Worm (Caenorhabditis elegans) whole organism, midembryonic: ENCODE results near the gene ZK688.9.

Experiments
- T22C8.4 ChIP-seq: fragments of 200-800 bp; sonication (Bioruptor generic); IDR thresholded peaks from 2 replicates; pipeline ENCODE4 v1.3.6; 2022; ENCODE audit warnings: missing genetic modification characterization, missing compliant biosample characterization
- cog-1 ChIP-seq: sonication (generic microtip); optimal IDR thresholded peaks from 2 replicates; lab custom pipeline; 2016; ENCODE audit warnings: missing genetic modification characterization, missing compliant biosample characterization
- flt-1 ChIP-seq: fragments of 200-800 bp; sonication (Bioruptor generic); IDR thresholded peaks from 2 replicates; pipeline ENCODE4 v1.3.6; 2022; ENCODE audit warnings: missing genetic modification characterization, missing compliant biosample characterization
- klf-2 ChIP-seq: fragments of 200-800 bp; sonication (Bioruptor generic); conservative IDR thresholded peaks from 2 replicates; pipeline ENCODE4 v1.3.6; 2022; ENCODE audit warnings: missing genetic modification reagents, missing genetic modification characterization, missing compliant biosample characterization
- med-1 ChIP-seq: sonication (generic microtip); optimal IDR thresholded peaks from 2 replicates; lab custom pipeline; 2017; ENCODE audit warnings: missing genetic modification characterization, mild to moderate bottlenecking, missing compliant biosample characterization, antibody characterized with exemption, missing genetic modification reagents; ENCODE audit not compliant: insufficient read depth
- ref-1 ChIP-seq: fragments of 200-800 bp; sonication (Bioruptor generic); conservative IDR thresholded peaks from 2 replicates; pipeline ENCODE4 v1.3.6; 2022; ENCODE audit warnings: missing genetic modification reagents, missing genetic modification characterization, missing compliant biosample characterization
- tab-1 ChIP-seq: fragments of 200-800 bp; sonication (Bioruptor generic); IDR thresholded peaks from 2 replicates; pipeline ENCODE4 v1.3.6; 2022; ENCODE audit warnings: missing genetic modification characterization, missing compliant biosample characterization
- ztf-23 ChIP-seq: fragments of 200-800 bp; sonication (Bioruptor generic); IDR thresholded peaks from 2 replicates; pipeline ENCODE4 v1.3.6; 2022; ENCODE audit warnings: missing genetic modification reagents, missing genetic modification characterization, missing compliant biosample characterization
- ztf-29 ChIP-seq: fragments of 200-800 bp; sonication (Bioruptor generic); IDR thresholded peaks from 2 replicates; pipeline ENCODE4 v1.3.6; 2022; ENCODE audit warnings: missing genetic modification reagents, missing genetic modification characterization, missing compliant biosample characterization

Gene ZK688.9

ce11 chrIII:7860885-7861284 lies 21.9 kb downstream of the ZK688.9 start, which contains the start of gene cuc-1:
cuc-1 (minus strand) TSS chrIII:7860985.
- no peak for TF ChIP-seq cog-1 (tag; lab: Kevin White, UChicago)
- no peak for TF ChIP-seq T22C8.4 (GFP tag; lab: Robert Waterston, UW)
- TF ChIP-seq med-1 (GFP tag; lab: Kevin White, UChicago): no peak
- TF ChIP-seq klf-2 (GFP tag; lab: Robert Waterston, UW): no peak
- no peak for TF ChIP-seq ztf-23
- TF ChIP-seq flt-1 (GFP tag; lab: Robert Waterston, UW): no peak
- no peak for TF ChIP-seq tab-1 (GFP tag; lab: Robert Waterston, UW)
- TF ChIP-seq ztf-29 (GFP tag; lab: Robert Waterston, UW): no peak
- no peak for TF ChIP-seq ref-1 (GFP tag; lab: Robert Waterston, UW)

- TF ChIP-seq flt-1 (GFP tag; lab: Robert Waterston, UW) (no peak), med-1 (GFP tag; lab: Kevin White, UChicago) (no peak), tab-1 (GFP tag; lab: Robert Waterston, UW) (no peak), T22C8.4 (GFP tag; lab: Robert Waterston, UW) (no peak), cog-1 (tag; lab: Kevin White, UChicago) (no peak), klf-2 (GFP tag; lab: Robert Waterston, UW) (no peak), ztf-23 (no peak), ztf-29 (GFP tag; lab: Robert Waterston, UW) (no peak), ref-1 (GFP tag; lab: Robert Waterston, UW) (no peak)
These were observed 23.5 kb downstream of the ZK688.9 start, which contains the start of gene tomm-7 for ce11 chrIII:7859313-7859712. tomm-7 (plus strand) TSS chrIII:7859613.

ce11 chrIII:7858407-7859029 lies 24.3 kb downstream of the ZK688.9 start, which contains the start of the genes coq-5 and ufm-1:
coq-5 (minus strand) TSS chrIII:7858457.
ufm-1 (plus strand) TSS chrIII:7858979.
- TF ChIP-seq T22C8.4 (GFP tag; lab: Robert Waterston, UW): no peak
- TF ChIP-seq ref-1 (GFP tag; lab: Robert Waterston, UW): no peak
- no peak for TF ChIP-seq med-1 (GFP tag; lab: Kevin White, UChicago)
- TF ChIP-seq cog-1 (tag; lab: Kevin White, UChicago): no peak
- TF ChIP-seq ztf-23: no peak
- TF ChIP-seq ztf-29 (GFP tag; lab: Robert Waterston, UW): no peak
- no peak for TF ChIP-seq klf-2 (GFP tag; lab: Robert Waterston, UW)
- TF ChIP-seq flt-1 (GFP tag; lab: Robert Waterston, UW): no peak
- TF ChIP-seq tab-1 (GFP tag; lab: Robert Waterston, UW): no peak

- no peak for TF ChIP-seq flt-1 (GFP tag; lab: Robert Waterston, UW)
- TF ChIP-seq klf-2 (GFP tag; lab: Robert Waterston, UW): no peak
- TF ChIP-seq ref-1 (GFP tag; lab: Robert Waterston, UW): no peak
- no peak for TF ChIP-seq tab-1 (GFP tag; lab: Robert Waterston, UW)
- TF ChIP-seq T22C8.4 (GFP tag; lab: Robert Waterston, UW): no peak
- TF ChIP-seq cog-1 (tag; lab: Kevin White, UChicago): no peak
- no peak for TF ChIP-seq med-1 (GFP tag; lab: Kevin White, UChicago)
- TF ChIP-seq ztf-29 (GFP tag; lab: Robert Waterston, UW): no peak
- TF ChIP-seq ztf-23: no peak
These were observed 25.7 kb downstream of the ZK688.9 start, which contains the start of gene tag-307 for ce11 chrIII:7857142-7857541. tag-307 (minus strand) TSS chrIII:7857242.

- no peak for TF ChIP-seq flt-1 (GFP tag; lab: Robert Waterston, UW)
- no peak for TF ChIP-seq med-1 (GFP tag; lab: Kevin White, UChicago)
- no peak for TF ChIP-seq T22C8.4 (GFP tag; lab: Robert Waterston, UW)
- no peak for TF ChIP-seq ztf-29 (GFP tag; lab: Robert Waterston, UW)
- TF ChIP-seq klf-2 (GFP tag; lab: Robert Waterston, UW): no peak
These were observed 27.3 kb downstream of the ZK688.9 start for ce11 chrIII:7855468-7855867.

DNA sequence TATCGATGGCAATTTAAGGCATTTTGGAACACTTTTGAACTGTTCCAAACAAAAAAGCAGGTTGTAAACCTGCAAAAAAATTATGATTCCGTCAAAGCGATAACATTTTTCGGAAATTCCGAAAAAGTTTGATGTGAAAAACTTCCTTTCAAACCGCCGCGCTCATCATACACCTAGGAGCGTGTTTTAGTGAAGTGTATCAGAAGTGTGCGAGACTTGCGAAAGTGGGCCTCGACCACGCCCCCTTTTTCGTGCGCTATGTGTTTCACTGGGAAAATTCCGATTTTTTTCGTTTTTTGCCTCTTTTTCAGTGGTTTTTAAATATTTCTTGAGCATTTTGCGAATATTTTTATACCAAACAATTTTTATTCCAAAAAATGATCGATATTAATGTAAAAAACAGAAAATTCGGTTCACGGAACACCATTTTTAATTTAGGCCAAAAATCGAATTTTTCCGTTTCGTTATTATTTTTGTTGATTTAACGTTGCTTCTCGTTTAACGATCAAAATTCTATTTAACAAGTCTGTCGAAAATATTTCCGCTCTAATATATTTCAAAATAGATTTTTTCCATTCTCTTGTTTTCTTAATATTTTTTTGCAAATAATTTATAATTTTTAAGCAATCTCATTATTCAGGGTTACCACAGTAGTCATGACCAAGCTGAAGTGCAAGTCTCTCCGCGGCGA lies 28.2 kb downstream of the ZK688.9 start, which contains the start of gene rpl-35:
TSS of gene rpl-35 (plus strand) at position 641 of the 691 bp plus-strand sequence.
- peak; percentile 48 for TF ChIP-seq med-1 (GFP tag; lab: Kevin White, UChicago)
- peak; percentile 94 for TF ChIP-seq ztf-23
- TF ChIP-seq ref-1 (GFP tag; lab: Robert Waterston, UW): peak; percentile 61
- TF ChIP-seq klf-2 (GFP tag; lab: Robert Waterston, UW): peak; percentile 70; the same call in 1 of the 2 replicates
- TF ChIP-seq tab-1 (GFP tag; lab: Robert Waterston, UW): peak; percentile 83
- TF ChIP-seq flt-1 (GFP tag; lab: Robert Waterston, UW): peak; percentile 92
- TF ChIP-seq ztf-29 (GFP tag; lab: Robert Waterston, UW): peak; percentile 77
- TF ChIP-seq cog-1 (tag; lab: Kevin White, UChicago): peak; percentile 99
- peak; percentile 76 for TF ChIP-seq T22C8.4 (GFP tag; lab: Robert Waterston, UW)

- no peak for TF ChIP-seq ztf-29 (GFP tag; lab: Robert Waterston, UW)
- no peak for TF ChIP-seq T22C8.4 (GFP tag; lab: Robert Waterston, UW)
- TF ChIP-seq tab-1 (GFP tag; lab: Robert Waterston, UW): no peak
These were observed 34.6 kb downstream of the ZK688.9 start for ce11 chrIII:7848173-7848572.

DNA sequence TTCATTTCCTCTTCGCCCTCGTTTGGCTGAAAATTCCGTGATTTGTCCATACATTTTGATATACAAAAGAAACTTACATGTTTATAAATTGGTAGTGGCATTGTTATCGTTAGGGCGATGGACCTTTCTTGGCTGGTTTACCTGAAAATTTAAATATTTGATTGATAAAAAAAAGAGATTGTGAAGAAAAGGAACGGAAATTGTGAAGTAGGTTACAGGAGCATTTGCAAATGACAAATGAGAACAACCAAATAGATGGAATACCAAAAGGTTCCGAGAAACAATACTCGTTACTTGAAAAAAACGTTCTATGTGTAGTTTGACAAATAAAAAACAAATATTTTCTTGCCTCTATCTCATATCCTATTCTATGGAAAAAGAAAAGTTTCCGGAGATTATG lies 39.3 kb downstream of the ZK688.9 start, which contains the start of gene ZK652.8:
TSS of gene ZK652.8 (minus strand) at position 101 of the 400 bp plus-strand sequence.
- TF ChIP-seq ztf-23 (no peak), cog-1 (tag; lab: Kevin White, UChicago) (no peak), flt-1 (GFP tag; lab: Robert Waterston, UW) (no peak), ztf-29 (GFP tag; lab: Robert Waterston, UW) (no peak), klf-2 (GFP tag; lab: Robert Waterston, UW) (no peak), T22C8.4 (GFP tag; lab: Robert Waterston, UW) (no peak), med-1 (GFP tag; lab: Kevin White, UChicago) (no peak), tab-1 (GFP tag; lab: Robert Waterston, UW) (no peak), ref-1 (GFP tag; lab: Robert Waterston, UW) (no peak)
